Worm (Caenorhabditis elegans) whole organism, L4 larva: ENCODE measurements around the gene Y39A3B.7.

Experiments
- ama-1 ChIP-seq: fragments of 150-350 bp; optimal IDR thresholded peaks from 2 replicates; lab custom pipeline; 2014; ENCODE audit warnings: inconsistent platforms, mixed read lengths
- daf-12 ChIP-seq: fragments of 150-350 bp; optimal IDR thresholded peaks from 2 replicates; lab custom pipeline; 2014; ENCODE audit warnings: missing biosample characterization, missing genetic modification reagents, missing genetic modification characterization
- dpl-1 ChIP-seq: fragments of 150-350 bp; optimal IDR thresholded peaks from 2 replicates; lab custom pipeline; 2014; ENCODE audit warnings: missing biosample characterization, missing genetic modification reagents, missing genetic modification characterization
- lin-13 ChIP-seq: fragments of 150-350 bp; optimal IDR thresholded peaks from 2 replicates; lab custom pipeline; 2014; ENCODE audit warnings: missing biosample characterization, missing genetic modification reagents, missing genetic modification characterization
- nhr-11 ChIP-seq: fragments of 150-350 bp; optimal IDR thresholded peaks from 2 replicates; lab custom pipeline; 2014; ENCODE audit warnings: missing biosample characterization, missing genetic modification characterization
- nhr-77 ChIP-seq: fragments of 150-350 bp; optimal IDR thresholded peaks from 2 replicates; lab custom pipeline; 2014; ENCODE audit warnings: missing biosample characterization, missing genetic modification characterization
- unc-39 ChIP-seq: sonication (generic microtip); optimal IDR thresholded peaks from 2 replicates; lab custom pipeline; 2017; ENCODE audit warnings: missing biosample characterization, missing genetic modification characterization

DNA sequence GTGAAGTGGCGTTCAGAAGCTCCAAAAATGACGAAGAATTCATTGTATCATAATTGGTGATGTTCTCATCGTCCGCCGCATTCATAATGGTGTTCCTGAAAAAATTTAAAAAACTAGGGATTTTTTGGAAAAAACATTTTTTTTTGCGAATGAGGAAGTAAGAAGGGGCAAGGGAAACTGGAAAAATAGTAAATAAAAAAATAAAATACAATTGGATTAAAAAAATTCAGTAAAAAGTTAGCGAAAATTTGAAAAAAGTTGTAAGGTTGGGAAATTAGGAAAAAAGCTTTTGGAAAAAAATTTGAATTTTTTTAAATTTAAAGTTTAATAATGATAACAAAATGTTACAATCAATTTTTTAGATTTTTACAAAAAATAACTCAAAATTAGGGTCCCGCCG is 36.7 kb upstream of the Y39A3B.7 start, which contains the start of gene ckr-2:
- TF ChIP-seq lin-13 (GFP tag; lab: Kevin White, UChicago) (no peak), dpl-1 (GFP tag; lab: Kevin White, UChicago) (no peak), ama-1 (no peak), daf-12 (no peak), nhr-77 (tag; lab: Kevin White, UChicago) (no peak), nhr-11 (tag; lab: Kevin White, UChicago) (no peak), unc-39 (tag; lab: Kevin White, UChicago) (no peak)
